Worm (Caenorhabditis elegans): Measurements from ENCODE around the gene K04A8.19.

The K04A8.19 gene

ce11 chrV:6551707-6552390 lies 2.4 kb downstream of the K04A8.19 start, which contains the start of gene twk-10:
Gene twk-10 (plus strand): TSS chrV:6552340.
- no peak for TF ChIP-seq egl-5 (tag; optimal IDR thresholded peaks at IDR 0.05)
- no peak for TF ChIP-seq nhr-237 (tag; optimal IDR thresholded peaks at IDR 0.05)
- no peak for TF ChIP-seq nhr-12 (tag; optimal IDR thresholded peaks at IDR 0.05)
- no peak for TF ChIP-seq snpc-4 (tag; optimal IDR thresholded peaks at IDR 0.05)
- no peak for TF ChIP-seq fkh-10 (GFP tag; optimal IDR thresholded peaks at IDR 0.05)
- no peak for TF ChIP-seq ama-1 (optimal IDR thresholded peaks at IDR 0.05)
- TF ChIP-seq ceh-9 (tag; optimal IDR thresholded peaks at IDR 0.05) = no peak
- TF ChIP-seq nhr-76 (tag; optimal IDR thresholded peaks at IDR 0.05) = no peak
- no peak for TF ChIP-seq daf-12 (tag; optimal IDR thresholded peaks at IDR 0.05)
- TF ChIP-seq lsy-12 (tag; optimal IDR thresholded peaks at IDR 0.05) = no peak
- no peak for TF ChIP-seq nhr-77 (tag; optimal IDR thresholded peaks at IDR 0.05)
- no peak for TF ChIP-seq elt-3 (tag; optimal IDR thresholded peaks at IDR 0.05)
- no peak for TF ChIP-seq fos-1 (tag; optimal IDR thresholded peaks at IDR 0.05)
- no peak for TF ChIP-seq eor-1 (tag; optimal IDR thresholded peaks at IDR 0.05)
- no peak for TF ChIP-seq ceh-28 (tag; optimal IDR thresholded peaks at IDR 0.05)
- no peak for TF ChIP-seq tbx-2 (tag; optimal IDR thresholded peaks at IDR 0.05)
- TF ChIP-seq elt-2 (tag; optimal IDR thresholded peaks at IDR 0.05) = peak; percentile 32
- TF ChIP-seq jun-1 (tag; optimal IDR thresholded peaks at IDR 0.05) = no peak
- TF ChIP-seq sea-2 (GFP tag; optimal IDR thresholded peaks at IDR 0.05) = no peak
- TF ChIP-seq elt-1 (tag; optimal IDR thresholded peaks at IDR 0.05) = no peak
- TF ChIP-seq pha-4 (tag; optimal IDR thresholded peaks at IDR 0.05) = peak; percentile 60
- no peak for TF ChIP-seq lin-39 (tag; optimal IDR thresholded peaks at IDR 0.05)
- peak; percentile 47 for TF ChIP-seq nhr-43 (tag; optimal IDR thresholded peaks at IDR 0.05; ENCODE audit: poor library complexity, severe bottlenecking)
- no peak for TF ChIP-seq lin-15B (tag; optimal IDR thresholded peaks at IDR 0.05)
- TF ChIP-seq pqm-1 (tag; optimal IDR thresholded peaks at IDR 0.05) = peak; percentile 5
- peak; percentile 12 for TF ChIP-seq nhr-23 (tag; optimal IDR thresholded peaks at IDR 0.05)
- no peak for TF ChIP-seq zag-1 (tag; optimal IDR thresholded peaks at IDR 0.05)
- no peak for TF ChIP-seq ceh-82 (tag; optimal IDR thresholded peaks at IDR 0.05)
- TF ChIP-seq fkh-2 (tag; optimal IDR thresholded peaks at IDR 0.05) = no peak
- no peak for TF ChIP-seq nhr-28 (tag; optimal IDR thresholded peaks at IDR 0.05)
- no peak for TF ChIP-seq ztf-4 (tag; optimal IDR thresholded peaks at IDR 0.05)
- TF ChIP-seq aly-2 (tag; optimal IDR thresholded peaks at IDR 0.05) = no peak
- TF ChIP-seq hmg-11 (tag; optimal IDR thresholded peaks at IDR 0.05) = no peak
- no peak for TF ChIP-seq nhr-11 (tag; optimal IDR thresholded peaks at IDR 0.05)
- TF ChIP-seq skn-1 (tag; optimal IDR thresholded peaks at IDR 0.05) = no peak
- no peak for TF ChIP-seq nfya-1 (tag; optimal IDR thresholded peaks at IDR 0.05; ENCODE audit: insufficient read depth)
- no peak for TF ChIP-seq nhr-25 (tag; optimal IDR thresholded peaks at IDR 0.05)
- TF ChIP-seq ztf-11 (tag; optimal IDR thresholded peaks at IDR 0.05) = no peak
- no peak for TF ChIP-seq ceh-16 (tag; optimal IDR thresholded peaks at IDR 0.05)
- peak; percentile 9 for TF ChIP-seq egl-27 (tag; optimal IDR thresholded peaks at IDR 0.05)
- TF ChIP-seq mml-1 (tag; optimal IDR thresholded peaks at IDR 0.05) = no peak
- no peak for TF ChIP-seq unc-62 (GFP tag; optimal IDR thresholded peaks at IDR 0.05)
- no peak for TF ChIP-seq ZK546.5 (tag; optimal IDR thresholded peaks at IDR 0.05)
- no peak for TF ChIP-seq unc-39 (tag; optimal IDR thresholded peaks at IDR 0.05)

- TF ChIP-seq pha-4 (tag; optimal IDR thresholded peaks at IDR 0.05) (peak; percentile 5), aly-2 (tag; optimal IDR thresholded peaks at IDR 0.05) (no peak), ceh-16 (tag; optimal IDR thresholded peaks at IDR 0.05) (no peak), mml-1 (tag; optimal IDR thresholded peaks at IDR 0.05) (no peak), ZK546.5 (tag; optimal IDR thresholded peaks at IDR 0.05) (no peak), pqm-1 (tag; optimal IDR thresholded peaks at IDR 0.05) (peak; percentile 18), nhr-12 (tag; optimal IDR thresholded peaks at IDR 0.05) (no peak)
These were observed 4.3 kb downstream of the K04A8.19 start, which contains the start of gene lipl-4 for ce11 chrV:6549871-6550270. Gene lipl-4 (plus strand): TSS chrV:6550171.
